Fruit fly (Drosophila melanogaster): Measurements from ENCODE around the gene Tcs6.

Tcs6 gene

DNA sequence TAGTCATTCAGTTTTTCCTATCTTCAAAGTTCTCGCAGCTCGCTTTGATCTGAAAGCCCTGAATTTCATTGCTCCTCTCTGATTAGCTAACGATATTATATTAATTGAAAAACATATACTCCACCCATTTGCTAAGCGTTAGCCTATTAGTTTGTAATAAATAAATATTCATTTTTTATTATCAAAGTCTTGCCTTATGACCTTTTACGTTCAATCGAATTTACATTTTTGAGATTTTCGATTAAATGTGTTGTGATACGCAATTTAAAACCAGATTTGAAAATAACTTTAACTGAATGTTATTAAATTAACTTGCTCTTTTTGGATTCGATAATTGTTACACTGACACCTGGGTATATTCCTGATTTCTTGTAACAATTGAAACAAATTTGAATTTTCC, 4.9 kb upstream of the Tcs6 start, which contains the start of gene CG14551:
CG14551 (minus strand) TSS at position 101 of the 400 bp plus-strand sequence.
- no peak for TF ChIP-seq noc (tag; optimal IDR thresholded peaks at IDR 0.05)

- peak; percentile 76 for TF ChIP-seq noc (tag; optimal IDR thresholded peaks at IDR 0.05)
Measured at dm6 chr3R:26059195-26059594, 1.2 kb upstream of the Tcs6 start, which contains the start of the genes RpL34a and Trmt61. Gene RpL34a (minus strand): TSS chr3R:26059267. Gene Trmt61 (plus strand): TSS chr3R:26059496.

DNA sequence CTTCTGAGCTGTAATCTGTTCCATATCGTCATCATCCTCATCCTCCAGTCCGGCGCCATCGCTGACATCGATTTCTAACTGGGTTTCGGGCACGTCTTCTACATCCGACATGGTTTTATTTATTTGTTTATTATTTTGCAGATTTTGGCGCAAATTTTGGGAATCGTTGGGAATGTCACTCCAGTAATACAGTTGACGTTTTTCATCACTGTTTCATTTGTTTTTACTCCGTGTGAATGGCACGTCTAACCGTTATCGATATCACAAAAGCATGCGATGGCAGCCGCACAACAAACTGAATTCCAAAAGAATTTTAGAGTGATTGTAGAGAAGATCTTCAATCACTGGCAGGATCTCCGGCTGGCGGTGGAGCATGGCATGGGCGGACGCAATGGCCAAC, 1.6 kb downstream of the Tcs6 start, which contains the start of the genes Sld5 and CG14543:
Sld5 (minus strand) TSS at position 167 of the 400 bp plus-strand sequence.
CG14543 (plus strand) TSS at position 250 of the 400 bp plus-strand sequence.
- TF ChIP-seq noc (tag; optimal IDR thresholded peaks at IDR 0.05): no peak

- peak; percentile 79 for TF ChIP-seq noc (tag; optimal IDR thresholded peaks at IDR 0.05)
Measured at dm6 chr3R:26055214-26055632, 2.8 kb downstream of the Tcs6 start, which contains the start of gene Cmpk. Gene Cmpk (minus strand): TSS chr3R:26055438.

dm6 chr3R:26052150-26052908, 5.7 kb downstream of the Tcs6 start, which contains the start of the genes Exo84 and Vps2:
Gene Exo84 (minus strand): TSS chr3R:26052257.
Gene Vps2 (plus strand): TSS chr3R:26052821.
- no peak for TF ChIP-seq noc (tag; optimal IDR thresholded peaks at IDR 0.05)

- TF ChIP-seq noc (tag; optimal IDR thresholded peaks at IDR 0.05): peak; percentile 95
Measured at dm6 chr3R:26042131-26042885, 15.7 kb downstream of the Tcs6 start.

- no peak for TF ChIP-seq noc (tag; optimal IDR thresholded peaks at IDR 0.05)
Measured at dm6 chr3R:26041417-26042101, 16.5 kb downstream of the Tcs6 start, which contains the start of gene gro. Gene gro (plus strand): TSS chr3R:26041736.

- TF ChIP-seq noc (tag; optimal IDR thresholded peaks at IDR 0.05): no peak
Measured at dm6 chr3R:26039793-26040335, 18.2 kb downstream of the Tcs6 start.

DNA sequence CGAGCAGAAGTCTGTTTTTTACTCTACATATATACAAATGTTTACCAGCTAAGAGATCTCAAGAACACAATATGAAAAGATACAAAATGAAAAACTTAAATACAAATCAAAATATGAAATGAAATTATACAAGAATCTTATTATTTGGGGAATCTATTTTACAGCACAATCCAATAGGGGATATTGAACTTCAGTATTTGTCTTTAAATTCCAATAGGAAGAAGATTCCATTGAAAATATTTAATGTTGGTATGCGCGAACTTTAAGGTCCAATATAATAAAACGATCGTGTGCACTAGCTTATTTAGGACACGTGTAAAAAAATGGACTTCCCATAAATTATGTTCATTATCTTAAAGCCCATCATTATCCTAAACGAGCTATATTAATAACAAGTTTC, 20.1 kb downstream of the Tcs6 start:
- TF ChIP-seq noc (tag; optimal IDR thresholded peaks at IDR 0.05): no peak

DNA sequence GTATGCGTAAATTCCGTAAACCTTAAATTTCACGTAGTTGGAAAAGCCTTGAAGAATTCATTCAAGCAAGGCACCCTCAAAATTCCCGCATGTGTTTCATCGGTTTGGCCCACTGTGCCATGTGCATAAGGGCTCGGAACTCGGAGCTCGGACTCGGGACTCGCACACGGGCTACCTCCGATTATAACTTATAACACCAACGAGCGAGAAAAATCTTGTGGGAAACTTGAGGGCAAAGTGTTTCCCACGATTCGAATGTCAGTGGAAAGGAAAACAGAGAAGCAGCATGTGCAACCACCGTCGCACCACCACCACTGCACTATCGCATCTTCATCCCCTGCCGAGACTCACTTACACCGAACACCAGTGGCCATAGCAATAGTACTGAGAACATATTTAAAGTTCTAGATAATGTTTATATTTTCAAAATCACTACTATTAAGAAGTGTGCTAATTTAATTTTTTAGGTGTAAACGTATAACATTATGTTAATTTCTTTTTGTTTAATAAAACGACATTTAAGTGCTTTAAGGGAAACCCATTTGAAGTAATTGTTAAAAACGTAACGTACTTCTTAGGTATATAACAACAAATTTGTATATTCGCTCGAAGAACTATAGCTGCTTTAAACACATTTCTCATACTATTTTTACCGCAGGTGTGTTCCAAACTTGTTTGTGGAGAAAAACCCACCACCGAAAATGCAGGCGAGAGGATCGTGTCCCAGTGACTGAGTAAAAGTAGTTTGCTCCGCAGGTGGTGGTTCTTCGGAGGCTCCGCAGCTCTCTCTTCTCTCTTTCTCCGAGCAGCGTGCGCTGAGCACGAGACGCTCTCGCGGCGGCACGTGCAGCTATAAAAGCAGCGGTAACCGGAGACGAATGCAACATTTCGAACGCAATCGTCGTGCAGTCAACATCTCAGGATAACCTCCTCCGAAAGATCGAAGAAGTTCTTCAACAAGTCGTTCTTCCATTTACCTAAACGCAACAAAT, 21.6 kb downstream of the Tcs6 start:
- TF ChIP-seq noc (tag; optimal IDR thresholded peaks at IDR 0.05): peak; percentile 13

- no peak for TF ChIP-seq noc (tag; optimal IDR thresholded peaks at IDR 0.05)
Measured at dm6 chr3R:26035369-26035656, 22.7 kb downstream of the Tcs6 start.

DNA sequence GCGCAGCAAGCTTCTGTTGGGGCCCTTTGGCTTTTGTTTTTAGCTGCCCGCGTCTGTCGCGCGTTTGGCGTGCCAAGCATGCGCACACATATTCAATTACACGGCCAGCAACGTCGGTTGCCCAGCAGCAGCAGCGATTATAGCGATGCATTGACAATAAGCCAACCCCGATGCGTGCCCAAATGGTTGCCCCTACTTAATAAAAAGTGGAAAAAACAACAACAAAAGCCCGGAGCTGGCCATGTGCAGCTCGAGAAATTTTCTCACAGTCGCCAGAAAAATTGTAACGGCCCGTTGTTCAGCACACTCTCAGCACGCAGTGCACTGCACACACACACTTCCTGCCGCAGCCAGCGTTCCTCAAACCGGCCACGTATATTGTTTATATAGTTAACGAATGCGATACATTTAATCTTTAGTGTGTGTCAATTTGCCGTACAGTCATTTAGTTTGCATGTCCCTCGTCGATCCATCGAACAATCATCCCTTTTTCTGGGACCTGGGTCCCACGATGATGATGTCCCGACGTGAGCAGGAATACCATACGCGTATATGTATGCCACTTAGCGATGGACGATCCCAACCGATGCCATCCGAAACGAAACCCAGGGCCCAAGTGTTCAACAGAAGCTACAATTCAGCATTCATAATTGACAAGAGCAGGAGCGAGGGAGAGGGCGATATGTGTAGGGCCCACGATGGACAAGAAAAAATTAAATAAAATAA, 23.2 kb downstream of the Tcs6 start:
- no peak for TF ChIP-seq noc (tag; optimal IDR thresholded peaks at IDR 0.05)

- no peak for TF ChIP-seq noc (tag; optimal IDR thresholded peaks at IDR 0.05)
Measured at dm6 chr3R:26032611-26033001, 25.4 kb downstream of the Tcs6 start.
